Worm (Caenorhabditis elegans) whole organism, L2 larva: Measurements from ENCODE around the gene slc-25A10.

ENCODE experiments used
- C34F6.9 ChIP-seq: fragments of 150-350 bp; optimal IDR thresholded peaks from 2 replicates; lab custom pipeline; 2014; ENCODE audit warnings: missing biosample characterization, missing genetic modification characterization
- F13H6.1 ChIP-seq: sonication (generic microtip); optimal IDR thresholded peaks from 2 replicates; lab custom pipeline; 2016; ENCODE audit warnings: missing genetic modification characterization, missing compliant biosample characterization
- R02D3.7 ChIP-seq: fragments of 150-350 bp; optimal IDR thresholded peaks from 2 replicates; lab custom pipeline; 2014; ENCODE audit warnings: missing biosample characterization, missing genetic modification characterization
- Y55F3AM.14 ChIP-seq: fragments of 200-800 bp; sonication (Bioruptor generic); optimal IDR thresholded peaks from 2 replicates; lab custom pipeline; 2018; ENCODE audit warnings: mild to moderate bottlenecking, missing genetic modification characterization, missing compliant biosample characterization
- ZK546.5 ChIP-seq: sonication (generic microtip); optimal IDR thresholded peaks from 2 replicates; lab custom pipeline; 2017; ENCODE audit warnings: missing biosample characterization, missing genetic modification characterization
- alr-1 ChIP-seq: fragments of 150-350 bp; optimal IDR thresholded peaks from 2 replicates; lab custom pipeline; 2014; ENCODE audit warnings: missing biosample characterization, missing genetic modification characterization
- aly-2 ChIP-seq: fragments of 150-350 bp; optimal IDR thresholded peaks from 2 replicates; lab custom pipeline; 2014; ENCODE audit warnings: missing biosample characterization, missing genetic modification characterization
- ama-1 ChIP-seq: fragments of 150-350 bp; optimal IDR thresholded peaks from 2 replicates; lab custom pipeline; 2018; ENCODE audit warnings: inconsistent platforms
- blmp-1 ChIP-seq: sonication (generic microtip); optimal IDR thresholded peaks from 2 replicates; lab custom pipeline; 2017; ENCODE audit warnings: missing genetic modification characterization, mild to moderate bottlenecking, missing compliant biosample characterization, antibody characterized with exemption, moderate library complexity; ENCODE audit not compliant: insufficient read depth
- ceh-16 ChIP-seq: fragments of 150-350 bp; optimal IDR thresholded peaks from 2 replicates; lab custom pipeline; 2014; ENCODE audit warnings: missing biosample characterization, missing genetic modification characterization
- ceh-82 ChIP-seq: fragments of 150-350 bp; optimal IDR thresholded peaks from 2 replicates; lab custom pipeline; 2014; ENCODE audit warnings: missing biosample characterization, missing genetic modification characterization
- crh-2 ChIP-seq: sonication (generic microtip); optimal IDR thresholded peaks from 2 replicates; lab custom pipeline; 2017; ENCODE audit warnings: missing biosample characterization, missing genetic modification characterization
- dmd-4 ChIP-seq: sonication (generic microtip); optimal IDR thresholded peaks from 2 replicates; lab custom pipeline; 2017; ENCODE audit warnings: missing biosample characterization, missing genetic modification characterization
- egl-27 ChIP-seq: sonication (generic microtip); optimal IDR thresholded peaks from 3 replicates; lab custom pipeline; 2017; ENCODE audit warnings: missing biosample characterization, missing genetic modification reagents, missing genetic modification characterization
- elt-1 ChIP-seq: fragments of 150-350 bp; optimal IDR thresholded peaks from 2 replicates; lab custom pipeline; 2014; ENCODE audit warnings: missing biosample characterization, missing genetic modification characterization
- elt-3 ChIP-seq: sonication (generic microtip); optimal IDR thresholded peaks from 2 replicates; lab custom pipeline; 2017; ENCODE audit warnings: missing biosample characterization, missing genetic modification characterization
- fos-1 ChIP-seq: fragments of 150-350 bp; optimal IDR thresholded peaks from 2 replicates; lab custom pipeline; 2014; ENCODE audit warnings: missing biosample characterization, missing genetic modification characterization
- gmeb-1 ChIP-seq: fragments of 150-350 bp; optimal IDR thresholded peaks from 2 replicates; lab custom pipeline; 2014; ENCODE audit warnings: missing biosample characterization, missing genetic modification characterization
- lin-11 ChIP-seq: fragments of 150-350 bp; sonication (generic microtip); optimal IDR thresholded peaks from 2 replicates; lab custom pipeline; 2014; ENCODE audit warnings: missing biosample characterization, missing genetic modification characterization, inconsistent platforms, mixed read lengths
- lin-13 ChIP-seq: fragments of 150-350 bp; optimal IDR thresholded peaks from 2 replicates; lab custom pipeline; 2014; ENCODE audit warnings: missing biosample characterization, missing genetic modification reagents, missing genetic modification characterization
- lin-39 ChIP-seq: fragments of 150-350 bp; optimal IDR thresholded peaks from 2 replicates; lab custom pipeline; 2014; ENCODE audit warnings: missing biosample characterization, missing genetic modification reagents, missing genetic modification characterization
- lsy-2 ChIP-seq, 2 experiments: fragments of 150-350 bp in 1 of 2; sonication (generic microtip) in 1 of 2; optimal IDR thresholded peaks; 2 replicates each; lab custom pipeline; 2014 to 2017; ENCODE audit warnings: missing biosample characterization in 2 of 2, missing genetic modification characterization in 2 of 2
- mab-5 ChIP-seq: fragments of 150-350 bp; optimal IDR thresholded peaks from 2 replicates; lab custom pipeline; 2014; ENCODE audit warnings: missing biosample characterization, missing genetic modification characterization
- mbf-1 ChIP-seq: sonication (generic microtip); optimal IDR thresholded peaks from 2 replicates; lab custom pipeline; 2017; ENCODE audit warnings: missing biosample characterization, missing genetic modification characterization
- mdl-1 ChIP-seq, 2 experiments: fragments of 150-350 bp in 1 of 2; sonication (generic microtip) in 1 of 2; optimal IDR thresholded peaks; 2 replicates each; lab custom pipeline; 2017; ENCODE audit warnings: missing biosample characterization in 2 of 2, missing genetic modification characterization in 2 of 2
- nhr-10 ChIP-seq: sonication (generic microtip); optimal IDR thresholded peaks from 2 replicates; lab custom pipeline; 2017; ENCODE audit warnings: missing biosample characterization, missing genetic modification characterization
- nhr-11 ChIP-seq: fragments of 150-350 bp; optimal IDR thresholded peaks from 2 replicates; lab custom pipeline; 2014; ENCODE audit warnings: missing biosample characterization, missing genetic modification characterization
- nhr-12 ChIP-seq: fragments of 150-350 bp; optimal IDR thresholded peaks from 2 replicates; lab custom pipeline; 2014; ENCODE audit warnings: missing biosample characterization, missing genetic modification characterization
- nhr-129 ChIP-seq: fragments of 150-350 bp; optimal IDR thresholded peaks from 2 replicates; lab custom pipeline; 2014; ENCODE audit warnings: missing biosample characterization, missing genetic modification characterization
- nhr-21 ChIP-seq: fragments of 150-350 bp; optimal IDR thresholded peaks from 2 replicates; lab custom pipeline; 2014; ENCODE audit warnings: missing biosample characterization, missing genetic modification characterization
- nhr-23 ChIP-seq: fragments of 150-350 bp; optimal IDR thresholded peaks from 2 replicates; lab custom pipeline; 2014; ENCODE audit warnings: missing biosample characterization, missing genetic modification reagents, missing genetic modification characterization
- nhr-237 ChIP-seq: fragments of 150-350 bp; optimal IDR thresholded peaks from 2 replicates; lab custom pipeline; 2014; ENCODE audit warnings: missing biosample characterization, missing genetic modification characterization
- nhr-25 ChIP-seq: fragments of 150-350 bp; sonication (generic microtip); optimal IDR thresholded peaks from 3 replicates; lab custom pipeline; 2014; ENCODE audit warnings: missing biosample characterization, missing genetic modification characterization
- nhr-6 ChIP-seq: fragments of 150-350 bp; optimal IDR thresholded peaks from 2 replicates; lab custom pipeline; 2014; ENCODE audit warnings: missing biosample characterization, missing genetic modification characterization
- nhr-77 ChIP-seq: fragments of 150-350 bp; optimal IDR thresholded peaks from 2 replicates; lab custom pipeline; 2014; ENCODE audit warnings: missing biosample characterization, missing genetic modification characterization
- peb-1 ChIP-seq: fragments of 150-350 bp; optimal IDR thresholded peaks from 2 replicates; lab custom pipeline; 2014; ENCODE audit warnings: missing biosample characterization, missing genetic modification characterization
- sem-4 ChIP-seq: fragments of 150-350 bp; optimal IDR thresholded peaks from 2 replicates; lab custom pipeline; 2014; ENCODE audit warnings: missing biosample characterization, missing genetic modification reagents, missing genetic modification characterization
- skn-1 ChIP-seq: sonication (generic microtip); optimal IDR thresholded peaks from 2 replicates; lab custom pipeline; 2017; ENCODE audit warnings: missing biosample characterization, missing genetic modification characterization
- sma-3 ChIP-seq: sonication (generic microtip); optimal IDR thresholded peaks from 2 replicates; lab custom pipeline; 2016; ENCODE audit warnings: missing genetic modification reagents, missing genetic modification characterization, missing compliant biosample characterization
- sma-9 ChIP-seq, 2 experiments: fragments of 150-350 bp in 1 of 2; sonication (generic microtip) in 1 of 2; optimal IDR thresholded peaks; 2 replicates each; lab custom pipeline; 2014 to 2016; ENCODE audit warnings: missing genetic modification characterization in 2 of 2, mild to moderate bottlenecking in 1 of 2, missing biosample characterization in 1 of 2, missing compliant biosample characterization in 1 of 2, missing genetic modification reagents in 1 of 2, moderate library complexity in 1 of 2
- snpc-4 ChIP-seq: fragments of 150-350 bp; optimal IDR thresholded peaks from 2 replicates; lab custom pipeline; 2014; ENCODE audit warnings: missing biosample characterization, missing genetic modification characterization
- unc-39 ChIP-seq: fragments of 150-350 bp; optimal IDR thresholded peaks from 2 replicates; lab custom pipeline; 2014; ENCODE audit warnings: missing biosample characterization, missing genetic modification characterization
- unc-55 ChIP-seq: fragments of 150-350 bp; sonication (generic microtip); optimal IDR thresholded peaks from 3 replicates; lab custom pipeline; 2014; ENCODE audit warnings: missing biosample characterization, missing genetic modification reagents, missing genetic modification characterization
- unc-62 ChIP-seq: fragments of 150-350 bp; optimal IDR thresholded peaks from 2 replicates; lab custom pipeline; 2014; ENCODE audit warnings: missing biosample characterization, missing genetic modification reagents, missing genetic modification characterization
- zag-1 ChIP-seq: fragments of 150-350 bp; optimal IDR thresholded peaks from 2 replicates; lab custom pipeline; 2014; ENCODE audit warnings: missing biosample characterization, missing genetic modification characterization
- ztf-1 ChIP-seq: fragments of 200-800 bp; sonication (Bioruptor generic); conservative IDR thresholded peaks from 2 replicates; pipeline ENCODE4 v1.3.6; 2022; ENCODE audit warnings: missing genetic modification characterization, missing compliant biosample characterization
- ztf-11 ChIP-seq: sonication (generic microtip); optimal IDR thresholded peaks from 2 replicates; lab custom pipeline; 2017; ENCODE audit warnings: missing biosample characterization, missing genetic modification characterization
- ztf-4 ChIP-seq: fragments of 150-350 bp; optimal IDR thresholded peaks from 2 replicates; lab custom pipeline; 2014; ENCODE audit warnings: missing biosample characterization, missing genetic modification characterization

The slc-25A10 gene

ce11 chrX:6744537-6744936, 19.1 kb upstream of the slc-25A10 start:
- peak; percentile 28 for TF ChIP-seq skn-1 (tag; lab: Kevin White, UChicago)
- TF ChIP-seq ztf-11 (tag; lab: Kevin White, UChicago): no peak
- peak; percentile 95 for TF ChIP-seq sma-9 (GFP tag; optimal IDR thresholded peaks at IDR 0.05; lab: Kevin White, UChicago)
- no peak for TF ChIP-seq sma-9 (tag; optimal IDR thresholded peaks at IDR 0.05; lab: Kevin White, UChicago)
- TF ChIP-seq ztf-4 (tag; lab: Kevin White, UChicago): no peak
- no peak for TF ChIP-seq lsy-2 (tag; optimal IDR thresholded peaks at IDR 0.05; lab: Kevin White, UChicago)
- TF ChIP-seq nhr-21: peak; percentile 25
- TF ChIP-seq gmeb-1 (tag; lab: Kevin White, UChicago): peak; percentile 65
- TF ChIP-seq blmp-1: peak; percentile 11
- TF ChIP-seq egl-27 (tag; lab: Kevin White, UChicago): peak; percentile 33
- TF ChIP-seq sem-4 (tag; lab: Kevin White, UChicago): no peak
- TF ChIP-seq fos-1 (tag; lab: Kevin White, UChicago): peak; percentile 95
- peak; percentile 78 to 95 for TF ChIP-seq mdl-1 (tag; optimal IDR thresholded peaks at IDR 0.05; lab: Kevin White, UChicago)
- peak; percentile 48 for TF ChIP-seq crh-2
- TF ChIP-seq sma-3 (GFP tag; lab: Kevin White, UChicago): peak; percentile 19

ce11 chrX:6743853-6744346, 18.4 kb upstream of the slc-25A10 start:
- TF ChIP-seq ztf-4 (tag; lab: Kevin White, UChicago) (peak; percentile 95), sma-3 (GFP tag; lab: Kevin White, UChicago) (peak; percentile 98), C34F6.9 (peak; percentile 78), lin-11 (tag; lab: Kevin White, UChicago) (peak; percentile 42), unc-55 (GFP tag; lab: Kevin White, UChicago) (no peak), R02D3.7 (tag; lab: Kevin White, UChicago) (no peak), mab-5 (tag; lab: Kevin White, UChicago) (peak; percentile 76), nhr-10 (tag; lab: Kevin White, UChicago) (no peak), fos-1 (tag; lab: Kevin White, UChicago) (peak; percentile 89), elt-3 (tag; lab: Kevin White, UChicago) (no peak), sem-4 (tag; lab: Kevin White, UChicago) (peak; percentile 97), lsy-2 (tag; optimal IDR thresholded peaks at IDR 0.05; lab: Kevin White, UChicago) (peak in 1 of 2 experiments; percentile 89), nhr-11 (tag; lab: Kevin White, UChicago) (no peak), alr-1 (tag; lab: Kevin White, UChicago) (no peak), nhr-21 (peak; percentile 99), egl-27 (tag; lab: Kevin White, UChicago) (peak; percentile 90), nhr-25 (peak; percentile 98), gmeb-1 (tag; lab: Kevin White, UChicago) (peak; percentile 87), zag-1 (tag; lab: Kevin White, UChicago) (no peak), nhr-12 (tag; lab: Kevin White, UChicago) (peak; percentile 17), F13H6.1 (peak; percentile 96), ceh-82 (tag; lab: Kevin White, UChicago) (no peak), elt-1 (tag; lab: Kevin White, UChicago) (peak; percentile 96), snpc-4 (tag; lab: Kevin White, UChicago) (peak; percentile 68), unc-39 (tag; lab: Kevin White, UChicago) (no peak), sma-9 (GFP tag; optimal IDR thresholded peaks at IDR 0.05; lab: Kevin White, UChicago) (peak; percentile 99), sma-9 (tag; optimal IDR thresholded peaks at IDR 0.05; lab: Kevin White, UChicago) (peak; percentile 60), blmp-1 (peak; percentile 93), aly-2 (tag; lab: Kevin White, UChicago) (no peak), mbf-1 (tag; lab: Kevin White, UChicago) (no peak), mdl-1 (tag; optimal IDR thresholded peaks at IDR 0.05; lab: Kevin White, UChicago) (peak; percentile 98 to 99), lin-39 (tag; lab: Kevin White, UChicago) (no peak), unc-62 (GFP tag; lab: Kevin White, UChicago) (peak; percentile 37), ztf-11 (tag; lab: Kevin White, UChicago) (no peak), nhr-129 (tag; lab: Kevin White, UChicago) (peak; percentile 97), ztf-1 (GFP tag; lab: Robert Waterston, UW) (no peak), ama-1 (lab: Kevin White, UChicago) (peak; percentile 97), nhr-237 (tag; lab: Kevin White, UChicago) (no peak), peb-1 (no peak), Y55F3AM.14 (GFP tag; lab: Kevin White, UChicago) (peak; percentile 91), dmd-4 (tag; lab: Kevin White, UChicago) (no peak), nhr-23 (tag; lab: Kevin White, UChicago) (no peak), ceh-16 (peak; percentile 97), nhr-77 (tag; lab: Kevin White, UChicago) (no peak), crh-2 (peak; percentile 98), skn-1 (tag; lab: Kevin White, UChicago) (no peak), nhr-6 (tag; lab: Kevin White, UChicago) (peak; percentile 90), lin-13 (GFP tag; lab: Kevin White, UChicago) (peak; percentile 88), ZK546.5 (tag; lab: Kevin White, UChicago) (no peak)
- TF ChIP-seq, all 48 proteins: peak for 27
